Worm (Caenorhabditis elegans) whole organism, L4/young adult: ENCODE results near the gene emb-30.

ENCODE experiments used
- W03F9.2 ChIP-seq: fragments of 150-350 bp; optimal IDR thresholded peaks from 2 replicates; lab custom pipeline; 2014; ENCODE audit warnings: missing biosample characterization, missing genetic modification characterization
- dao-5 ChIP-seq: sonication (generic microtip); optimal IDR thresholded peaks from 2 replicates; lab custom pipeline; 2016; ENCODE audit warnings: missing genotype, missing genetic modification characterization, moderate library complexity, missing compliant biosample characterization
- him-1 ChIP-seq: sonication (generic microtip); optimal IDR thresholded peaks from 2 replicates; lab custom pipeline; 2016; ENCODE audit warnings: missing genotype, missing genetic modification reagents, missing genetic modification characterization, missing compliant biosample characterization

ce11 chrIII:9462785-9463467, 21.7 kb upstream of the emb-30 start:
- TF ChIP-seq him-1 (tag; lab: Kevin White, UChicago) (no peak), W03F9.2 (tag; lab: Kevin White, UChicago) (no peak), dao-5 (tag; lab: Kevin White, UChicago) (no peak)
